Worm (Caenorhabditis elegans): ENCODE data around the gene C07H4.1.

DNA sequence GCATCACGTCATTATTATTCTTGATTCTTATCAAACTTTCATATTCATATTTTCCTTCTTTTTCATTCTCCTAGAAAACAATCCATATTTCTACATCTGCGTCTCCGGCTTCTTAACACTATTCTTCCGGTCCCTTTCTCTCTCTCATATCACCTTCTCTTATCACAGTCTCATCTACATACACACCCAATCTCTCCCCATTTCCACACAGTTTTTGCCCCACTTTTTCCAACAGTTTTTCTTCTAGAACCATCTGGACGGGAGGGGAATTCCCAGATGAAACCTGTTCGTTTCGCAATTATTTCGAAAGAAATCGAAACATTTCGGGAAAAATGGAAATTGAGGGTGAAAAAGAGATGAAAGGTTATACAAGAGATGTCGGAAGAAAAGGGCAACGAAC, 34.6 kb upstream of the C07H4.1 start:
- TF ChIP-seq lin-15B (tag; optimal IDR thresholded peaks at IDR 0.05), result no peak
- TF ChIP-seq aly-2 (tag; optimal IDR thresholded peaks at IDR 0.05), result no peak
- TF ChIP-seq lin-14 (GFP tag; optimal IDR thresholded peaks at IDR 0.05), result peak; percentile 48
- TF ChIP-seq nhr-28 (tag; optimal IDR thresholded peaks at IDR 0.05), result no peak
- peak in 1 of 3 experiments; percentile 22 for TF ChIP-seq ceh-82 (tag; optimal IDR thresholded peaks at IDR 0.05)
- no peak for TF ChIP-seq tbx-2 (tag; optimal IDR thresholded peaks at IDR 0.05)
- TF ChIP-seq nhr-11 (tag; optimal IDR thresholded peaks at IDR 0.05), result no peak
- TF ChIP-seq C04F5.9 (tag; optimal IDR thresholded peaks at IDR 0.05), result no peak
- TF ChIP-seq egl-27 (tag; optimal IDR thresholded peaks at IDR 0.05), result no peak
- TF ChIP-seq unc-98 (GFP tag; IDR thresholded peaks at IDR 0.05), result no peak
- TF ChIP-seq nhr-12 (tag; optimal IDR thresholded peaks at IDR 0.05), result no peak
